Worm (Caenorhabditis elegans) whole organism, early embryonic: ENCODE measurements around the gene srj-57.

Experiments used
- B0310.2 ChIP-seq: sonication (generic microtip); optimal IDR thresholded peaks from 2 replicates; lab custom pipeline; 2016; ENCODE audit warnings: mild to moderate bottlenecking, missing genetic modification characterization, missing compliant biosample characterization
- aly-1 ChIP-seq: sonication (generic microtip); optimal IDR thresholded peaks from 2 replicates; lab custom pipeline; 2016; ENCODE audit warnings: missing genetic modification characterization, missing compliant biosample characterization
- hmg-4 ChIP-seq: fragments of 200-800 bp; sonication (Bioruptor generic); optimal IDR thresholded peaks from 2 replicates; lab custom pipeline; 2018; ENCODE audit warnings: mild to moderate bottlenecking, missing genetic modification characterization, missing compliant biosample characterization

ce11 chrV:2861505-2861904 lies 6.1 kb upstream of the srj-57 start, which contains the start of gene srh-270:
- TF ChIP-seq B0310.2 (no peak), hmg-4 (no peak), aly-1 (tag; lab: Kevin White, UChicago) (no peak)
